Worm (Caenorhabditis elegans) whole organism, mixed stage, embryonic: Measurements from ENCODE around the gene Y48E1B.17.

Source experiments
- M03D4.4 ChIP-seq: sonication (generic microtip); optimal IDR thresholded peaks from 2 replicates; lab custom pipeline; 2017; ENCODE audit warnings: mild to moderate bottlenecking, missing genetic modification characterization, missing compliant biosample characterization
- bed-3 ChIP-seq: fragments of 200-800 bp; sonication (Bioruptor generic); optimal IDR thresholded peaks from 3 replicates; lab custom pipeline; 2018; ENCODE audit warnings: mild to moderate bottlenecking, missing genetic modification characterization, moderate library complexity, missing compliant biosample characterization
- blmp-1 ChIP-seq: fragments of 150-350 bp; optimal IDR thresholded peaks from 2 replicates; lab custom pipeline; 2014; ENCODE audit warnings: missing biosample characterization, missing genetic modification characterization
- ceh-39 ChIP-seq: fragments of 150-350 bp; optimal IDR thresholded peaks from 2 replicates; lab custom pipeline; 2014; ENCODE audit warnings: missing biosample characterization, missing genetic modification characterization
- ceh-43 ChIP-seq: fragments of 200-800 bp; sonication (Bioruptor generic); optimal IDR thresholded peaks from 2 replicates; lab custom pipeline; 2018; ENCODE audit warnings: mild to moderate bottlenecking, missing genetic modification characterization, moderate library complexity, missing compliant biosample characterization
- ceh-83 ChIP-seq: fragments of 200-800 bp; sonication (Bioruptor generic); optimal IDR thresholded peaks from 2 replicates; lab custom pipeline; 2018; ENCODE audit warnings: mild to moderate bottlenecking, missing genetic modification characterization, missing compliant biosample characterization
- ces-1 ChIP-seq: fragments of 150-350 bp; optimal IDR thresholded peaks from 2 replicates; lab custom pipeline; 2014; ENCODE audit warnings: missing biosample characterization, missing genetic modification reagents, missing genetic modification characterization
- cnd-1 ChIP-seq: fragments of 200-800 bp; sonication (Bioruptor generic); optimal IDR thresholded peaks from 2 replicates; lab custom pipeline; 2018; ENCODE audit warnings: mild to moderate bottlenecking, missing genetic modification characterization, missing compliant biosample characterization
- drap-1 ChIP-seq: fragments of 200-800 bp; sonication (Bioruptor generic); optimal IDR thresholded peaks from 3 replicates; lab custom pipeline; 2018; ENCODE audit warnings: mild to moderate bottlenecking, missing genetic modification characterization, missing compliant biosample characterization
- elt-1 ChIP-seq: sonication (generic microtip); optimal IDR thresholded peaks from 2 replicates; lab custom pipeline; 2017; ENCODE audit warnings: missing genetic modification characterization, mild to moderate bottlenecking, missing compliant biosample characterization, antibody characterized with exemption, moderate library complexity, borderline replicate concordance; ENCODE audit not compliant: insufficient read depth
- elt-3 ChIP-seq: fragments of 150-350 bp; optimal IDR thresholded peaks from 2 replicates; lab custom pipeline; 2014; ENCODE audit warnings: missing biosample characterization, missing genetic modification characterization
- flh-1 ChIP-seq: fragments of 200-800 bp; sonication (Bioruptor generic); optimal IDR thresholded peaks from 2 replicates; lab custom pipeline; 2018; ENCODE audit warnings: mild to moderate bottlenecking, missing genetic modification characterization, moderate library complexity, missing compliant biosample characterization
- ham-2 ChIP-seq: fragments of 200-800 bp; sonication (Bioruptor generic); optimal IDR thresholded peaks from 2 replicates; lab custom pipeline; 2018; ENCODE audit warnings: mild to moderate bottlenecking, missing genetic modification characterization, missing compliant biosample characterization
- hlh-1 ChIP-seq: fragments of 150-350 bp; optimal IDR thresholded peaks from 2 replicates; lab custom pipeline; 2014; ENCODE audit warnings: missing biosample characterization, missing genetic modification reagents, missing genetic modification characterization
- lin-13 ChIP-seq: fragments of 150-350 bp; optimal IDR thresholded peaks from 2 replicates; lab custom pipeline; 2014; ENCODE audit warnings: missing biosample characterization, missing genetic modification characterization
- lin-32 ChIP-seq: fragments of 200-800 bp; sonication (Bioruptor generic); optimal IDR thresholded peaks from 2 replicates; lab custom pipeline; 2018; ENCODE audit warnings: mild to moderate bottlenecking, missing genetic modification characterization, missing compliant biosample characterization
- lsy-2 ChIP-seq: fragments of 150-350 bp; optimal IDR thresholded peaks from 2 replicates; lab custom pipeline; 2014; ENCODE audit warnings: missing biosample characterization, missing genetic modification characterization
- mab-5 ChIP-seq: fragments of 150-350 bp; optimal IDR thresholded peaks from 2 replicates; lab custom pipeline; 2014; ENCODE audit warnings: missing biosample characterization, missing genetic modification characterization
- mep-1 ChIP-seq: fragments of 150-350 bp; optimal IDR thresholded peaks from 2 replicates; lab custom pipeline; 2017; ENCODE audit warnings: missing biosample characterization, missing genetic modification reagents, missing genetic modification characterization, inconsistent platforms
- mls-2 ChIP-seq: sonication (generic microtip); optimal IDR thresholded peaks from 2 replicates; lab custom pipeline; 2016; ENCODE audit warnings: mild to moderate bottlenecking, missing genetic modification characterization, moderate library complexity, missing compliant biosample characterization
- nhr-12 ChIP-seq: fragments of 150-350 bp; optimal IDR thresholded peaks from 2 replicates; lab custom pipeline; 2014; ENCODE audit warnings: missing biosample characterization, missing genetic modification characterization
- nhr-2 ChIP-seq: fragments of 150-350 bp; optimal IDR thresholded peaks from 2 replicates; lab custom pipeline; 2014; ENCODE audit warnings: missing biosample characterization, missing genetic modification characterization
- nhr-237 ChIP-seq: fragments of 150-350 bp; optimal IDR thresholded peaks from 2 replicates; lab custom pipeline; 2014; ENCODE audit warnings: missing biosample characterization, missing genetic modification characterization
- nhr-28 ChIP-seq: fragments of 150-350 bp; optimal IDR thresholded peaks from 2 replicates; lab custom pipeline; 2014; ENCODE audit warnings: missing biosample characterization, missing genetic modification characterization
- nhr-76 ChIP-seq: sonication (generic microtip); optimal IDR thresholded peaks from 2 replicates; lab custom pipeline; 2017; ENCODE audit warnings: missing biosample characterization, missing genetic modification characterization
- pha-4 ChIP-seq: fragments of 150-350 bp; optimal IDR thresholded peaks from 2 replicates; lab custom pipeline; 2018; ENCODE audit warnings: missing biosample characterization, missing genetic modification reagents, missing genetic modification characterization
- sem-2 ChIP-seq: fragments of 200-800 bp; sonication (Bioruptor generic); optimal IDR thresholded peaks from 2 replicates; lab custom pipeline; 2018; ENCODE audit warnings: mild to moderate bottlenecking, missing genetic modification characterization, missing compliant biosample characterization
- snpc-4 ChIP-seq: fragments of 150-350 bp; optimal IDR thresholded peaks from 2 replicates; lab custom pipeline; 2014; ENCODE audit warnings: missing biosample characterization, missing genetic modification characterization
- sptf-1 ChIP-seq: sonication (generic microtip); optimal IDR thresholded peaks from 2 replicates; lab custom pipeline; 2017; ENCODE audit warnings: mild to moderate bottlenecking, missing genetic modification characterization, moderate library complexity, missing compliant biosample characterization
- tbx-8 ChIP-seq: fragments of 200-800 bp; sonication (Bioruptor generic); optimal IDR thresholded peaks from 2 replicates; lab custom pipeline; 2018; ENCODE audit warnings: mild to moderate bottlenecking, missing genetic modification characterization, moderate library complexity, missing compliant biosample characterization
- unc-120 ChIP-seq: sonication (generic microtip); optimal IDR thresholded peaks from 2 replicates; lab custom pipeline; 2017; ENCODE audit warnings: missing genetic modification characterization, missing compliant biosample characterization; ENCODE audit not compliant: poor library complexity, severe bottlenecking
- unc-39 ChIP-seq: fragments of 150-350 bp; optimal IDR thresholded peaks from 2 replicates; lab custom pipeline; 2014; ENCODE audit warnings: missing biosample characterization, missing genetic modification characterization
- unc-62 ChIP-seq: fragments of 150-350 bp; optimal IDR thresholded peaks from 2 replicates; lab custom pipeline; 2014; ENCODE audit warnings: missing biosample characterization, missing genetic modification reagents, missing genetic modification characterization
- zip-8 ChIP-seq: fragments of 150-350 bp; optimal IDR thresholded peaks from 2 replicates; lab custom pipeline; 2014; ENCODE audit warnings: missing biosample characterization, missing genetic modification characterization
- ztf-11 ChIP-seq: fragments of 150-350 bp; optimal IDR thresholded peaks from 2 replicates; lab custom pipeline; 2014; ENCODE audit warnings: missing biosample characterization, missing genetic modification characterization

Gene Y48E1B.17

DNA sequence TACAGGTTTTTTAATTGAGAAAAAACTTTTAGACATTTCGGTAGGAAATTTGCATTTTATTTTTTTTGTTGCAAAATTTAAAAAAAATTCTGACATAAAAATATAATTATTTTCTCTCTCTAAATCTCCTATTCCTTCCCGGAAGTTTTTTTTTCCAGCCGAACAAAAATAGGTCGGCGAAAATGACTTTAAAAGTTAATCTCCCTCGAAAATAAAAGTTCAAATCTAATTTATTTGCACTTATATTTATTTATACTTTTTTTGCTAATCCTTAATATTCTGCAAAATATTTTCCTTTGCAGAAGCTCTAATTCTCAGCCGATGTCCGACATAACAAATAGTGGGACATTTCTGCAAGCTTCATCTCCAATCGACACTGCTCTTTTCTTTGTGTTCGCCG, 39.3 kb downstream of the Y48E1B.17 start, which contains the start of gene F45H10.5:
Gene F45H10.5 (plus strand): TSS at position 301 of the 400 bp plus-strand sequence.
- no peak for TF ChIP-seq elt-1 (tag; lab: Kevin White, UChicago)
- TF ChIP-seq nhr-12 (tag; lab: Kevin White, UChicago), result no peak
- TF ChIP-seq nhr-237 (tag; lab: Kevin White, UChicago), result no peak
- TF ChIP-seq blmp-1 (tag; lab: Kevin White, UChicago), result no peak
- TF ChIP-seq lin-32, result no peak
- TF ChIP-seq tbx-8, result no peak
- TF ChIP-seq mep-1 (tag; lab: Kevin White, UChicago), result no peak
- TF ChIP-seq snpc-4 (tag; lab: Kevin White, UChicago), result no peak

ce11 chrII:13500582-13500981, 40.3 kb downstream of the Y48E1B.17 start:
- peak; percentile 99 for TF ChIP-seq unc-62 (GFP tag; lab: Kevin White, UChicago)
- TF ChIP-seq mep-1 (tag; lab: Kevin White, UChicago), result no peak
- TF ChIP-seq hlh-1, result peak; percentile 91

ce11 chrII:13495718-13496117, 45.2 kb downstream of the Y48E1B.17 start, which contains the start of gene drr-1:
TSS of gene drr-1 (minus strand) at chrII:13495900.
- no peak for TF ChIP-seq ztf-11 (tag; lab: Kevin White, UChicago)
- TF ChIP-seq blmp-1 (tag; lab: Kevin White, UChicago), result no peak
- TF ChIP-seq mep-1 (tag; lab: Kevin White, UChicago), result no peak
- TF ChIP-seq tbx-8, result no peak
- TF ChIP-seq elt-3 (tag; lab: Kevin White, UChicago), result no peak
- TF ChIP-seq sptf-1 (tag; lab: Kevin White, UChicago), result no peak
- TF ChIP-seq drap-1, result no peak
- no peak for TF ChIP-seq lin-32
- TF ChIP-seq ceh-43 (GFP tag; lab: Kevin White, UChicago), result no peak
- TF ChIP-seq unc-39 (tag; lab: Kevin White, UChicago), result no peak
- no peak for TF ChIP-seq ces-1
- no peak for TF ChIP-seq cnd-1 (tag; lab: Kevin White, UChicago)
- no peak for TF ChIP-seq nhr-28 (tag; lab: Kevin White, UChicago)
- TF ChIP-seq flh-1, result no peak
- no peak for TF ChIP-seq zip-8 (tag; lab: Kevin White, UChicago)
- no peak for TF ChIP-seq M03D4.4 (tag; lab: Kevin White, UChicago)
- no peak for TF ChIP-seq nhr-2 (tag; lab: Kevin White, UChicago)
- TF ChIP-seq, all 35 proteins: peak for 0

ce11 chrII:13494762-13495161, 46.1 kb downstream of the Y48E1B.17 start:
- TF ChIP-seq sptf-1 (tag; lab: Kevin White, UChicago) (no peak), ceh-43 (GFP tag; lab: Kevin White, UChicago) (no peak), lsy-2 (tag; lab: Kevin White, UChicago) (peak; percentile 54), unc-120 (no peak), cnd-1 (tag; lab: Kevin White, UChicago) (no peak), nhr-76 (tag; lab: Kevin White, UChicago) (no peak), flh-1 (no peak), unc-39 (tag; lab: Kevin White, UChicago) (no peak), hlh-1 (no peak), ceh-39 (no peak), nhr-2 (tag; lab: Kevin White, UChicago) (no peak), snpc-4 (tag; lab: Kevin White, UChicago) (no peak), elt-1 (tag; lab: Kevin White, UChicago) (no peak), tbx-8 (no peak), lin-32 (no peak), nhr-28 (tag; lab: Kevin White, UChicago) (no peak), ces-1 (peak; percentile 92), blmp-1 (tag; lab: Kevin White, UChicago) (no peak), bed-3 (no peak), ceh-83 (no peak), ham-2 (GFP tag; lab: Kevin White, UChicago) (no peak), sem-2 (GFP tag; lab: Kevin White, UChicago) (no peak), M03D4.4 (tag; lab: Kevin White, UChicago) (no peak), nhr-237 (tag; lab: Kevin White, UChicago) (no peak), elt-3 (tag; lab: Kevin White, UChicago) (no peak), mep-1 (tag; lab: Kevin White, UChicago) (peak; percentile 48), mls-2 (tag; lab: Kevin White, UChicago) (no peak), mab-5 (no peak), unc-62 (GFP tag; lab: Kevin White, UChicago) (no peak), zip-8 (tag; lab: Kevin White, UChicago) (no peak), ztf-11 (tag; lab: Kevin White, UChicago) (no peak), pha-4 (peak; percentile 19), drap-1 (no peak), lin-13 (tag; lab: Kevin White, UChicago) (peak; percentile 3), nhr-12 (tag; lab: Kevin White, UChicago) (no peak)
